Fruit fly (Drosophila melanogaster): ENCODE data around the gene yellow-f.
A peak's percentile ranks its signal among the peaks of the same experiment; 100 is the strongest.

- TF ChIP-seq Crg-1 (GFP tag; optimal IDR thresholded peaks at IDR 0.05) (peak; percentile 5), pad (GFP tag; optimal IDR thresholded peaks at IDR 0.05) (no peak), cnc (optimal IDR thresholded peaks at IDR 0.05) (no peak), CG7101 (tag; optimal IDR thresholded peaks at IDR 0.05) (peak; percentile 20), bab1 (GFP tag; optimal IDR thresholded peaks at IDR 0.05) (peak; percentile 54), CG14711 (tag; optimal IDR thresholded peaks at IDR 0.05) (peak; percentile 63), CG12768 (GFP tag; optimal IDR thresholded peaks at IDR 0.05) (no peak), CG7045 (GFP tag; optimal IDR thresholded peaks at IDR 0.05) (no peak), kay (GFP tag; ENCODE audit: borderline replicate concordance) (no peak), Mnt (GFP tag; optimal IDR thresholded peaks at IDR 0.05) (peak; percentile 18), CG11617 (GFP tag; optimal IDR thresholded peaks at IDR 0.05) (no peak), toe (GFP tag; optimal IDR thresholded peaks at IDR 0.05) (peak; percentile 38), tj (GFP tag; optimal IDR thresholded peaks at IDR 0.05) (peak; percentile 64), CG1620 (GFP tag; optimal IDR thresholded peaks at IDR 0.05) (peak; percentile 53)
These were observed 31.8 kb downstream of the yellow-f start, which contains the start of gene Spc25 for dm6 chr3R:12960929-12961855.

Data from whole organism, adult.